Worm (Caenorhabditis elegans): ENCODE measurements around the gene B0001.7.

Gene B0001.7

DNA sequence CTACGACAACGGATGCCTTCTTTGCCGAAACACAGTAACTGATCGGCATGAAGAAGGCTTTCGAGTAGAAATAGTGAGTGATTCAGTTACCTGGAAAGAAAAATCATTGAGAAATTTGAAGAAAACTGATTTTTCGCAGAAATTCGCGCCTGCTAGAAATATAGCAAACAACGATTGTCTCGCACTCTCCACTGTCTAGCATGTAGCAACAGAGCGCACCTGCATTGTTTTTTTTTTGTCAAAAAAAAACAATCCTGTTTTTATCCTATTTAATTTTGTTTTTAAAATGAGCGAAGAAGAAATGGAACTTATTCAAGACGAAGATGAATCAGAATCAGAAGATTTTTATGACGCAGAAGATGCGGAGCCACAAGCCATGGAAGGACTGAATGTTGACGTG is 33.0 kb downstream of the B0001.7 start, which contains the start of the genes ddb-1 and M18.6 (continued):
- TF ChIP-seq sdz-38 (tag; optimal IDR thresholded peaks at IDR 0.05) (no peak), mel-28 (tag; optimal IDR thresholded peaks at IDR 0.05; ENCODE audit: borderline replicate concordance) (no peak), tbp1 (GFP tag; optimal IDR thresholded peaks at IDR 0.05) (peak; percentile 7), fkh-3 (tag; optimal IDR thresholded peaks at IDR 0.05) (no peak), D2030.7 (GFP tag; IDR thresholded peaks at IDR 0.05) (0 out of 2 replicates have a peak, but pooled peaks have one; percentile 34), cebp-1 (GFP tag; IDR thresholded peaks at IDR 0.05) (no peak), cebp-1 (tag; optimal IDR thresholded peaks at IDR 0.05) (no peak), nhr-179 (tag; optimal IDR thresholded peaks at IDR 0.05) (no peak), lin-54 (GFP tag; optimal IDR thresholded peaks at IDR 0.05) (peak; percentile 15), B0336.3 (GFP tag; IDR thresholded peaks at IDR 0.05) (no peak), pbrm-1 (GFP tag; IDR thresholded peaks at IDR 0.05) (no peak), athp-1 (tag; optimal IDR thresholded peaks at IDR 0.05) (no peak), F57C9.4 (tag; optimal IDR thresholded peaks at IDR 0.05) (no peak), nhr-90 (tag; optimal IDR thresholded peaks at IDR 0.05) (no peak), ceh-58 (GFP tag; IDR thresholded peaks at IDR 0.05) (no peak), hrde-1 (tag; optimal IDR thresholded peaks at IDR 0.05; ENCODE audit: borderline replicate concordance) (no peak), snpc-4 (GFP tag; optimal IDR thresholded peaks at IDR 0.05) (no peak), snpc-4 (tag; optimal IDR thresholded peaks at IDR 0.05) (peak in 2 of 4 experiments; percentile 33 to 42), nfya-1 (tag; optimal IDR thresholded peaks at IDR 0.05; ENCODE audit: borderline replicate concordance, insufficient read depth) (no peak), madf-3 (GFP tag; IDR thresholded peaks at IDR 0.05) (peak; percentile 67; the same call in 1 of the 2 replicates), ztf-22 (GFP tag; optimal IDR thresholded peaks at IDR 0.05) (no peak), unc-130 (GFP tag; optimal IDR thresholded peaks at IDR 0.05) (no peak), ceh-100 (GFP tag; IDR thresholded peaks at IDR 0.05) (no peak), let-607 (tag; optimal IDR thresholded peaks at IDR 0.05) (no peak), mes-4 (tag; optimal IDR thresholded peaks at IDR 0.05) (no peak), sptf-2 (GFP tag; optimal IDR thresholded peaks at IDR 0.05) (no peak), nfyb-1 (GFP tag; IDR thresholded peaks at IDR 0.05) (no peak), F39B2.1 (GFP tag; IDR thresholded peaks at IDR 0.05) (no peak), attf-5 (GFP tag; optimal IDR thresholded peaks at IDR 0.05) (peak; percentile 43), lin-26 (GFP tag; IDR thresholded peaks at IDR 0.05) (no peak), mcd-1 (GFP tag; IDR thresholded peaks at IDR 0.05) (peak; percentile 72), madf-10 (tag; optimal IDR thresholded peaks at IDR 0.05) (no peak)

- no peak for TF ChIP-seq F52B5.7 (tag; optimal IDR thresholded peaks at IDR 0.05)
- no peak for TF ChIP-seq Y67H2A.10 (GFP tag; conservative IDR thresholded peaks at IDR 0.05)
- TF ChIP-seq mxl-1 (tag; optimal IDR thresholded peaks at IDR 0.05) = no peak
- TF ChIP-seq nhr-90 (tag; optimal IDR thresholded peaks at IDR 0.05) = no peak
- no peak for TF ChIP-seq lin-40 (tag; optimal IDR thresholded peaks at IDR 0.05)
- TF ChIP-seq nhr-120 (GFP tag; IDR thresholded peaks at IDR 0.05) = no peak
- TF ChIP-seq lir-1 (GFP tag; conservative IDR thresholded peaks at IDR 0.05) = no peak
- TF ChIP-seq repo-1 (tag; optimal IDR thresholded peaks at IDR 0.05) = no peak
- no peak for TF ChIP-seq cebp-2 (GFP tag; IDR thresholded peaks at IDR 0.05)
- TF ChIP-seq attf-6 (GFP tag; IDR thresholded peaks at IDR 0.05) = no peak
- no peak for TF ChIP-seq pha-4 (tag; optimal IDR thresholded peaks at IDR 0.05)
- no peak for TF ChIP-seq cebp-1 (GFP tag; IDR thresholded peaks at IDR 0.05)
- TF ChIP-seq cebp-1 (tag; optimal IDR thresholded peaks at IDR 0.05) = no peak
- no peak for TF ChIP-seq ztf-18 (tag; optimal IDR thresholded peaks at IDR 0.05)
These were observed 33.5 kb downstream of the B0001.7 start for ce11 chrIV:12120536-12120935.
